Worm (Caenorhabditis elegans) whole organism, mixed stage, embryonic: Measurements from ENCODE around the gene K06H6.1.

Experiments used
- ceh-39 ChIP-seq: fragments of 150-350 bp; optimal IDR thresholded peaks from 2 replicates; lab custom pipeline; 2014; ENCODE audit warnings: missing biosample characterization, missing genetic modification characterization
- elt-3 ChIP-seq: fragments of 150-350 bp; optimal IDR thresholded peaks from 2 replicates; lab custom pipeline; 2014; ENCODE audit warnings: missing biosample characterization, missing genetic modification characterization
- lin-13 ChIP-seq: fragments of 150-350 bp; optimal IDR thresholded peaks from 2 replicates; lab custom pipeline; 2014; ENCODE audit warnings: missing biosample characterization, missing genetic modification characterization
- nhr-2 ChIP-seq: fragments of 150-350 bp; optimal IDR thresholded peaks from 2 replicates; lab custom pipeline; 2014; ENCODE audit warnings: missing biosample characterization, missing genetic modification characterization
- nhr-237 ChIP-seq: fragments of 150-350 bp; optimal IDR thresholded peaks from 2 replicates; lab custom pipeline; 2014; ENCODE audit warnings: missing biosample characterization, missing genetic modification characterization
- nhr-76 ChIP-seq: sonication (generic microtip); optimal IDR thresholded peaks from 2 replicates; lab custom pipeline; 2017; ENCODE audit warnings: missing biosample characterization, missing genetic modification characterization
- pha-4 ChIP-seq: fragments of 150-350 bp; optimal IDR thresholded peaks from 2 replicates; lab custom pipeline; 2018; ENCODE audit warnings: missing biosample characterization, missing genetic modification reagents, missing genetic modification characterization
- sem-2 ChIP-seq: fragments of 200-800 bp; sonication (Bioruptor generic); optimal IDR thresholded peaks from 2 replicates; lab custom pipeline; 2018; ENCODE audit warnings: mild to moderate bottlenecking, missing genetic modification characterization, missing compliant biosample characterization
- snpc-4 ChIP-seq: fragments of 150-350 bp; optimal IDR thresholded peaks from 2 replicates; lab custom pipeline; 2014; ENCODE audit warnings: missing biosample characterization, missing genetic modification characterization
- sptf-1 ChIP-seq: sonication (generic microtip); optimal IDR thresholded peaks from 2 replicates; lab custom pipeline; 2017; ENCODE audit warnings: mild to moderate bottlenecking, missing genetic modification characterization, moderate library complexity, missing compliant biosample characterization
- ztf-11 ChIP-seq: fragments of 150-350 bp; optimal IDR thresholded peaks from 2 replicates; lab custom pipeline; 2014; ENCODE audit warnings: missing biosample characterization, missing genetic modification characterization

DNA sequence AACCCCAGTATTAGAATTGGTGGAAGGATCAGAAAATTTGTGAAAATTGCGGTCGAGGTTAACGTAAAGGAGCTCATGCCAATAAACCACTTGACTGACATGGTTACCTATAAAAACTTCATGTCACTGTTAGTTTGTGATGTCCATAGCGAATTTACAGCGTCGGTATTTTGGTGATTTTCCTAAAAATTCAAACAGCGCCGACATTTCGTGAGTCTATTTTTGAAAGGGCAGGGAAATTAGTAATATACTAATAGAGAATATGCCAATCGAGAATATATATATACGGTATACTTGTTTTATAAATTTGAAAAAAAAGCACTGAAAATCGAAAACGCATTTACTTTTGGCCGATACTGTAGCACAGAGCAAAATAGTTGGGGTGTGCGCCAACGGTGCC lies 31.9 kb upstream of the K06H6.1 start, which contains the start of gene srx-8:
- TF ChIP-seq snpc-4 (tag; lab: Kevin White, UChicago) = no peak
- TF ChIP-seq elt-3 (tag; lab: Kevin White, UChicago) = no peak
- no peak for TF ChIP-seq sem-2 (GFP tag; lab: Kevin White, UChicago)
- TF ChIP-seq nhr-76 (tag; lab: Kevin White, UChicago) = no peak
- no peak for TF ChIP-seq lin-13 (tag; lab: Kevin White, UChicago)
- no peak for TF ChIP-seq ceh-39 (tag; lab: Kevin White, UChicago)
- no peak for TF ChIP-seq nhr-237 (tag; lab: Kevin White, UChicago)
- no peak for TF ChIP-seq sptf-1 (tag; lab: Kevin White, UChicago)
- no peak for TF ChIP-seq pha-4
- no peak for TF ChIP-seq nhr-2 (tag; lab: Kevin White, UChicago)
- no peak for TF ChIP-seq ztf-11 (tag; lab: Kevin White, UChicago)
